Worm (Caenorhabditis elegans): ENCODE measurements around the gene acy-1.

DNA sequence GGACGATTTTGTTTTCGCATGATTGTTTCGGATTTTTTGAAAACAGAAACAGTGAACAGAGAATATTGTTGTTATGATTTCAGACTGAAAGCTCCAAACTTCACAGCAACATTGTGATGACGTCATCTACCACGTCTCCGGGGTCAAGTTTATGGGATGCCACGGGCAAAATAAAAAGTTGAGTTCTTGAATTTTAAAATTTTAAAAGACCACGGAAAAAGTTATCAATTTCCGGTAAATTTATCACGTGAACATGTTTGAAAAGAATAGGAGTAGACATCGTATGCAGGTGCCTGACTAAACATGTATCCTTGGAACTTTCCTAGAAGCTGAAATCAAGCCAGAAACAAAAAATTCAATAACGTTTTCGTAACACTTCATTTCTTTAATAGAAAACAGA is 41.6 kb downstream of the acy-1 start, which contains the start of gene B0393.4:
- no peak for TF ChIP-seq elt-1 (tag; optimal IDR thresholded peaks at IDR 0.05)
- no peak for TF ChIP-seq blmp-1 (tag; optimal IDR thresholded peaks at IDR 0.05; ENCODE audit: insufficient read depth)
- TF ChIP-seq ceh-82 (tag; optimal IDR thresholded peaks at IDR 0.05): no peak
